Worm (Caenorhabditis elegans) whole organism, L4/young adult: Measurements from ENCODE around the gene T06E6.10.

Source experiments
- W03F9.2 ChIP-seq: fragments of 150-350 bp; optimal IDR thresholded peaks from 2 replicates; lab custom pipeline; 2014; ENCODE audit warnings: missing biosample characterization, missing genetic modification characterization
- dao-5 ChIP-seq: sonication (generic microtip); optimal IDR thresholded peaks from 2 replicates; lab custom pipeline; 2016; ENCODE audit warnings: missing genotype, missing genetic modification characterization, moderate library complexity, missing compliant biosample characterization
- him-1 ChIP-seq: sonication (generic microtip); optimal IDR thresholded peaks from 2 replicates; lab custom pipeline; 2016; ENCODE audit warnings: missing genotype, missing genetic modification reagents, missing genetic modification characterization, missing compliant biosample characterization

DNA sequence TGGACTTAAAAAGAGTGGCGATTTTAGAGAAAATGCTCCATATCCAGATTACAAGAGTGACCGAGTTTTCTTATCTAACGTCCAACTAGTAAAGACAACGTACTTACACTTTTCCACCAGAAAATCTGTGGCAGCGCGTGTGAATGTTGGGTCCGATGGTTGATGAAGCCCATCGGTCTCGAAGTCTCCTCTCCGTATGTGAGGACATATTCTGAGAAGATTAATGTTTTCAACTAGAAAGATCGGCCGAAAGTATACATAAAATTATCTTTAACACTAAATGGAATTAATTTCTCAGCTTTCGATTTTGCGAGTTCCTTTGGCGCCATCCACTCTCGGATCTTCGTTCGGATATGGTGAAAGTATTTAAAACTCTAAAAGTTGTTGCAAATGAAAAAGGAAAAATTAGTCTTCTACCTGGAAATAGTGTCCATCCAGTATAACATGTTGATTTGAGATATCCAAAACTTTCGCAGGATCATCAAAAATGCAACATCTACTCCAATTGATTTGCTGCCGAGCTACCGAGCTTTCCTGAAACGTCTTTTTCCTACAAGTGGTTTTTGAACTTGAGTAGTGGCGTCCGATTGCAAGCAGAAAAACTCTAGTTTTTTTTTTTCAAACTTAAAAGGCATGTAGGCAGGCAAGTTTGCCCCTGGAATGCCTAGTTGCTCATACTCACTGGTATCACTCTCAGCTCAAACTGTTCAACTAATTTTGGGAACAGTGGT lies 13.6 kb downstream of the T06E6.10 start:
- no peak for TF ChIP-seq him-1 (tag; lab: Kevin White, UChicago)
- TF ChIP-seq W03F9.2 (tag; lab: Kevin White, UChicago) = no peak
- no peak for TF ChIP-seq dao-5 (tag; lab: Kevin White, UChicago)
